Worm (Caenorhabditis elegans) whole organism, L4 larva: Measurements from ENCODE around the gene C17G10.6.

Experiments used
- D1046.2 ChIP-seq: fragments of 200-800 bp; sonication (Bioruptor generic); IDR thresholded peaks from 2 replicates; pipeline ENCODE4 v1.3.6; 2022; ENCODE audit warnings: missing genetic modification characterization, missing compliant biosample characterization
- F26F4.8 ChIP-seq: fragments of 200-800 bp; sonication (Bioruptor generic); conservative IDR thresholded peaks from 2 replicates; pipeline ENCODE4 v1.3.6; 2022; ENCODE audit warnings: missing genetic modification characterization, missing compliant biosample characterization
- F37D6.2 ChIP-seq: sonication (generic microtip); optimal IDR thresholded peaks from 2 replicates; lab custom pipeline; 2016; ENCODE audit warnings: mild to moderate bottlenecking, missing genetic modification characterization, missing compliant biosample characterization
- Y105C5A.15 ChIP-seq: fragments of 200-800 bp; sonication (Bioruptor generic); IDR thresholded peaks from 2 replicates; pipeline ENCODE4 v1.3.6; 2022; ENCODE audit warnings: missing genetic modification characterization, missing compliant biosample characterization
- Y48G9A.11 ChIP-seq: fragments of 200-800 bp; sonication (Bioruptor generic); IDR thresholded peaks from 2 replicates; pipeline ENCODE4 v1.3.6; 2022; ENCODE audit warnings: missing genetic modification reagents, missing genetic modification characterization, missing compliant biosample characterization
- Y5F2A.4 ChIP-seq: fragments of 200-800 bp; sonication (Bioruptor generic); optimal IDR thresholded peaks from 2 replicates; lab custom pipeline; 2018; ENCODE audit warnings: mild to moderate bottlenecking, missing genetic modification characterization, missing compliant biosample characterization
- aha-1 ChIP-seq: fragments of 150-350 bp; peaks from one replicate; lab custom pipeline; 2014; ENCODE audit warnings: missing biosample characterization, missing genetic modification characterization
- aly-2 ChIP-seq: sonication (generic microtip); optimal IDR thresholded peaks from 2 replicates; lab custom pipeline; 2018; ENCODE audit warnings: missing biosample characterization, missing genetic modification characterization
- ama-1 ChIP-seq: fragments of 150-350 bp; optimal IDR thresholded peaks from 2 replicates; lab custom pipeline; 2014; ENCODE audit warnings: inconsistent platforms, mixed read lengths
- arid-1 ChIP-seq: fragments of 200-800 bp; sonication (Bioruptor generic); conservative IDR thresholded peaks from 2 replicates; pipeline ENCODE4 v1.3.6; 2022; ENCODE audit warnings: missing genetic modification reagents, missing genetic modification characterization, missing compliant biosample characterization
- ceh-32 ChIP-seq: sonication (generic microtip); optimal IDR thresholded peaks from 2 replicates; lab custom pipeline; 2016; ENCODE audit warnings: mild to moderate bottlenecking, missing genetic modification characterization, missing compliant biosample characterization; ENCODE audit not compliant: poor library complexity
- ceh-44 ChIP-seq: fragments of 200-800 bp; sonication (Bioruptor generic); IDR thresholded peaks from 2 replicates; pipeline ENCODE4 v1.3.6; 2022; ENCODE audit warnings: missing genetic modification reagents, missing genetic modification characterization, missing compliant biosample characterization
- daf-16 ChIP-seq, 3 experiments: sonication (generic microtip); optimal IDR thresholded peaks; 2 replicates each; lab custom pipeline; 2016 to 2017; ENCODE audit warnings: missing genetic modification characterization in 3 of 3, missing genetic modification reagents in 3 of 3, mild to moderate bottlenecking in 2 of 3, missing compliant biosample characterization in 2 of 3, missing biosample characterization in 1 of 3, moderate library complexity in 1 of 3
- dmd-6 ChIP-seq: fragments of 200-800 bp; sonication (Bioruptor generic); IDR thresholded peaks from 2 replicates; pipeline ENCODE4 v1.3.6; 2022; ENCODE audit warnings: missing genetic modification reagents, missing genetic modification characterization, missing compliant biosample characterization
- dmd-8 ChIP-seq: fragments of 200-800 bp; sonication (Bioruptor generic); IDR thresholded peaks from 2 replicates; pipeline ENCODE4 v1.3.6; 2022; ENCODE audit warnings: missing genetic modification characterization, missing compliant biosample characterization
- dve-1 ChIP-seq: sonication (generic microtip); optimal IDR thresholded peaks from 2 replicates; lab custom pipeline; 2017; ENCODE audit warnings: antibody characterized with exemption, mild to moderate bottlenecking, missing genetic modification characterization, missing compliant biosample characterization; ENCODE audit not compliant: insufficient read depth
- egl-43 ChIP-seq: fragments of 200-800 bp; sonication (Bioruptor generic); IDR thresholded peaks from 2 replicates; pipeline ENCODE4 v1.3.6; 2022; ENCODE audit warnings: missing genetic modification reagents, missing genetic modification characterization, missing compliant biosample characterization
- hlh-11 ChIP-seq: fragments of 200-800 bp; sonication (Bioruptor generic); optimal IDR thresholded peaks from 2 replicates; lab custom pipeline; 2018; ENCODE audit warnings: mild to moderate bottlenecking, missing genetic modification characterization, missing compliant biosample characterization
- hlh-30 ChIP-seq: sonication (generic microtip); optimal IDR thresholded peaks from 2 replicates; lab custom pipeline; 2017; ENCODE audit warnings: antibody characterized with exemption, mild to moderate bottlenecking, missing genetic modification characterization, missing compliant biosample characterization; ENCODE audit not compliant: insufficient read depth
- lim-7 ChIP-seq: fragments of 200-800 bp; sonication (Bioruptor generic); IDR thresholded peaks from 2 replicates; pipeline ENCODE4 v1.3.6; 2022; ENCODE audit warnings: missing genetic modification characterization, missing compliant biosample characterization
- lin-1 ChIP-seq: fragments of 200-800 bp; sonication (Bioruptor generic); IDR thresholded peaks from 2 replicates; pipeline ENCODE4 v1.3.6; 2022; ENCODE audit warnings: missing genetic modification reagents, missing genetic modification characterization, missing compliant biosample characterization
- lin-13 ChIP-seq: fragments of 150-350 bp; optimal IDR thresholded peaks from 2 replicates; lab custom pipeline; 2014; ENCODE audit warnings: missing biosample characterization, missing genetic modification reagents, missing genetic modification characterization
- lir-3 ChIP-seq: sonication (generic microtip); optimal IDR thresholded peaks from 2 replicates; lab custom pipeline; 2016; ENCODE audit warnings: mild to moderate bottlenecking, missing genetic modification characterization, missing compliant biosample characterization
- madf-9 ChIP-seq: fragments of 200-800 bp; sonication (Bioruptor generic); conservative IDR thresholded peaks from 2 replicates; pipeline ENCODE4 v1.3.6; 2022; ENCODE audit warnings: missing genetic modification reagents, missing genetic modification characterization, missing compliant biosample characterization
- mdl-1 ChIP-seq, 2 experiments: fragments of 150-350 bp in 1 of 2; sonication (generic microtip) in 1 of 2; optimal IDR thresholded peaks; 2 replicates each; lab custom pipeline; 2014 to 2017; ENCODE audit warnings: missing biosample characterization in 2 of 2, missing genetic modification characterization in 2 of 2
- mxl-2 ChIP-seq: fragments of 200-800 bp; sonication (Bioruptor generic); conservative IDR thresholded peaks from 2 replicates; pipeline ENCODE4 v1.3.6; 2022; ENCODE audit warnings: missing genetic modification reagents, missing genetic modification characterization, missing compliant biosample characterization
- nhr-237 ChIP-seq: sonication (generic microtip); optimal IDR thresholded peaks from 2 replicates; lab custom pipeline; 2017; ENCODE audit warnings: missing biosample characterization, missing genetic modification characterization
- nhr-25 ChIP-seq: sonication (generic microtip); optimal IDR thresholded peaks from 2 replicates; lab custom pipeline; 2017; ENCODE audit warnings: missing genetic modification characterization, mild to moderate bottlenecking, missing compliant biosample characterization, antibody characterized with exemption, moderate library complexity, borderline replicate concordance; ENCODE audit not compliant: insufficient read depth
- nhr-28 ChIP-seq: fragments of 150-350 bp; optimal IDR thresholded peaks from 2 replicates; lab custom pipeline; 2014; ENCODE audit warnings: missing biosample characterization, missing genetic modification characterization
- nhr-41 ChIP-seq: fragments of 200-800 bp; sonication (Bioruptor generic); IDR thresholded peaks from 2 replicates; pipeline ENCODE4 v1.3.6; 2022; ENCODE audit warnings: missing genetic modification reagents, missing genetic modification characterization, missing compliant biosample characterization
- nhr-42 ChIP-seq: fragments of 200-800 bp; sonication (Bioruptor generic); IDR thresholded peaks from 2 replicates; pipeline ENCODE4 v1.3.6; 2022; ENCODE audit warnings: missing genetic modification characterization, missing compliant biosample characterization
- nhr-76 ChIP-seq: fragments of 150-350 bp; optimal IDR thresholded peaks from 2 replicates; lab custom pipeline; 2014; ENCODE audit warnings: missing biosample characterization, missing genetic modification characterization
- pqm-1 ChIP-seq: sonication (generic microtip); optimal IDR thresholded peaks from 2 replicates; lab custom pipeline; 2017; ENCODE audit warnings: missing biosample characterization, missing genetic modification characterization
- rbr-2 ChIP-seq: sonication (generic microtip); optimal IDR thresholded peaks from 2 replicates; lab custom pipeline; 2016; ENCODE audit warnings: missing genotype, missing genetic modification characterization, missing compliant biosample characterization
- snpc-1.2 ChIP-seq: fragments of 200-800 bp; sonication (Bioruptor generic); IDR thresholded peaks from 2 replicates; pipeline ENCODE4 v1.3.6; 2022; ENCODE audit warnings: missing genetic modification reagents, missing genetic modification characterization, missing compliant biosample characterization
- tra-1 ChIP-seq: fragments of 200-800 bp; sonication (Bioruptor generic); IDR thresholded peaks from 2 replicates; pipeline ENCODE4 v1.3.6; 2022; ENCODE audit warnings: missing genetic modification reagents, missing genetic modification characterization, missing compliant biosample characterization
- unc-62 ChIP-seq, 3 experiments: fragments of 150-350 bp in 1 of 3; sonication (generic microtip); optimal IDR thresholded peaks in 2 of 3; peaks in 1 of 3; 1 replicate in 1 of 3; 2 replicates in 2 of 3; lab custom pipeline; 2014 to 2017; ENCODE audit warnings: missing biosample characterization in 3 of 3, missing genetic modification characterization in 3 of 3, missing genetic modification reagents in 3 of 3, missing genotype in 1 of 3
- vab-7 ChIP-seq: fragments of 200-800 bp; sonication (Bioruptor generic); IDR thresholded peaks from 2 replicates; pipeline ENCODE4 v1.3.6; 2022; ENCODE audit warnings: missing genetic modification reagents, missing genetic modification characterization, missing compliant biosample characterization
- zfp-3 ChIP-seq: fragments of 200-800 bp; sonication (Bioruptor generic); conservative IDR thresholded peaks from 2 replicates; pipeline ENCODE4 v1.3.6; 2022; ENCODE audit warnings: missing genetic modification reagents, missing genetic modification characterization, missing compliant biosample characterization
- zip-11 ChIP-seq: fragments of 200-800 bp; sonication (Bioruptor generic); IDR thresholded peaks from 2 replicates; pipeline ENCODE4 v1.3.6; 2022; ENCODE audit warnings: missing genetic modification characterization, missing compliant biosample characterization
- zip-2 ChIP-seq: fragments of 150-350 bp; optimal IDR thresholded peaks from 2 replicates; lab custom pipeline; 2014; ENCODE audit warnings: missing biosample characterization, missing genetic modification characterization
- ztf-7 ChIP-seq: fragments of 150-350 bp; optimal IDR thresholded peaks from 2 replicates; lab custom pipeline; 2014; ENCODE audit warnings: missing biosample characterization, missing genetic modification characterization

Gene C17G10.6

ce11 chrII:5553531-5553930, 49.6 kb downstream of the C17G10.6 start:
- TF ChIP-seq nhr-76 (tag; lab: Kevin White, UChicago) (no peak), hlh-30 (tag; lab: Kevin White, UChicago) (peak; percentile 69), nhr-237 (tag; lab: Kevin White, UChicago) (no peak), F26F4.8 (no peak), egl-43 (GFP tag; lab: Robert Waterston, UW) (no peak), D1046.2 (GFP tag; lab: Robert Waterston, UW) (no peak), dmd-8 (GFP tag; lab: Robert Waterston, UW) (no peak), mxl-2 (peak; percentile 47; the same call in 1 of the 2 replicates), dve-1 (peak; percentile 71), Y48G9A.11 (GFP tag; lab: Robert Waterston, UW) (no peak), lin-1 (no peak), lir-3 (tag; lab: Kevin White, UChicago) (no peak), zip-2 (tag; lab: Kevin White, UChicago) (no peak), madf-9 (GFP tag; lab: Robert Waterston, UW) (no peak), daf-16 (GFP tag; optimal IDR thresholded peaks at IDR 0.05; lab: Kevin White, UChicago) (no peak), daf-16 (tag; optimal IDR thresholded peaks at IDR 0.05; lab: Kevin White, UChicago) (peak; percentile 90), aha-1 (tag; lab: Kevin White, UChicago) (no peak), tra-1 (GFP tag; lab: Robert Waterston, UW) (no peak), ceh-44 (GFP tag; lab: Robert Waterston, UW) (no peak), unc-62 (GFP tag; optimal IDR thresholded peaks at IDR 0.05 in 1 of 2; lab: Kevin White, UChicago) (no peak), unc-62 (tag; optimal IDR thresholded peaks at IDR 0.05; lab: Kevin White, UChicago) (no peak), ztf-7 (tag; lab: Kevin White, UChicago) (no peak), zfp-3 (GFP tag; lab: Robert Waterston, UW) (no peak), lin-13 (GFP tag; lab: Kevin White, UChicago) (no peak), aly-2 (tag; lab: Kevin White, UChicago) (no peak), nhr-25 (tag; lab: Kevin White, UChicago) (no peak), F37D6.2 (tag; lab: Kevin White, UChicago) (no peak), nhr-42 (GFP tag; lab: Robert Waterston, UW) (no peak), dmd-6 (peak; percentile 53), mdl-1 (tag; optimal IDR thresholded peaks at IDR 0.05; lab: Kevin White, UChicago) (peak in 1 of 2 experiments; percentile 23), vab-7 (no peak), Y105C5A.15 (GFP tag; lab: Robert Waterston, UW) (no peak), nhr-41 (GFP tag; lab: Robert Waterston, UW) (no peak), arid-1 (no peak), pqm-1 (tag; lab: Kevin White, UChicago) (peak; percentile 52), ceh-32 (tag; lab: Kevin White, UChicago) (no peak), nhr-28 (tag; lab: Kevin White, UChicago) (peak; percentile 44), lim-7 (GFP tag; lab: Robert Waterston, UW) (no peak), snpc-1.2 (GFP tag; lab: Robert Waterston, UW) (no peak), rbr-2 (no peak), hlh-11 (tag; lab: Kevin White, UChicago) (peak; percentile 60), ama-1 (lab: Kevin White, UChicago) (no peak), zip-11 (GFP tag; lab: Robert Waterston, UW) (no peak), Y5F2A.4 (GFP tag; lab: Kevin White, UChicago) (no peak)
